Fruit fly (Drosophila melanogaster): ENCODE data around the gene Traf6.
A peak's percentile ranks its signal among the peaks of the same experiment; 100 is the strongest.

Traf6 gene

dm6 chrX:8129204-8129997, 27.8 kb downstream of the Traf6 start, which contains the start of gene CG2116 (continued):
- TF ChIP-seq stc (GFP tag; IDR thresholded peaks at IDR 0.05), result no peak
- TF ChIP-seq CG9797 (GFP tag; optimal IDR thresholded peaks at IDR 0.05), result peak; percentile 78
- TF ChIP-seq trh (GFP tag; optimal IDR thresholded peaks at IDR 0.05), result no peak
- TF ChIP-seq Bdp1 (GFP tag; optimal IDR thresholded peaks at IDR 0.05), result no peak
- no peak for TF ChIP-seq CG6765 (GFP tag; optimal IDR thresholded peaks at IDR 0.05)
- no peak for TF ChIP-seq Eip74EF (GFP tag; optimal IDR thresholded peaks at IDR 0.05)
- no peak for TF ChIP-seq MTF-1 (GFP tag; optimal IDR thresholded peaks at IDR 0.05; ENCODE audit: borderline replicate concordance)
- no peak for TF ChIP-seq C15 (GFP tag; IDR thresholded peaks at IDR 0.05)
- TF ChIP-seq gcm2 (GFP tag; optimal IDR thresholded peaks at IDR 0.05), result no peak
- no peak for TF ChIP-seq CG17186 (GFP tag; optimal IDR thresholded peaks at IDR 0.05)
- no peak for TF ChIP-seq CG3163 (GFP tag; optimal IDR thresholded peaks at IDR 0.05)
- no peak for TF ChIP-seq schlank (tag; optimal IDR thresholded peaks at IDR 0.05)
- 0 out of 3 replicates have a peak, but pooled peaks have one; percentile 33 for TF ChIP-seq CG11560 (tag; IDR thresholded peaks at IDR 0.05)
- TF ChIP-seq nerfin-2 (GFP tag; IDR thresholded peaks at IDR 0.05; ENCODE audit: partially characterized antibody), result 0 out of 2 replicates have a peak, but pooled peaks have one; percentile 23
- no peak for TF ChIP-seq Dip3 (GFP tag; optimal IDR thresholded peaks at IDR 0.05)
- TF ChIP-seq CG14050 (GFP tag; IDR thresholded peaks at IDR 0.05), result no peak
- no peak for TF ChIP-seq CG31224 (GFP tag; IDR thresholded peaks at IDR 0.05)
- TF ChIP-seq CG1602 (GFP tag; optimal IDR thresholded peaks at IDR 0.05), result no peak
- TF ChIP-seq CG6791 (GFP tag; IDR thresholded peaks at IDR 0.05; ENCODE audit: partially characterized antibody), result peak; percentile 64
- no peak for TF ChIP-seq CG17328 (GFP tag; IDR thresholded peaks at IDR 0.05)
- no peak for TF ChIP-seq CG7928 (GFP tag; optimal IDR thresholded peaks at IDR 0.05)
- no peak for TF ChIP-seq Mrtf (GFP tag; IDR thresholded peaks at IDR 0.05)
- TF ChIP-seq br (optimal IDR thresholded peaks at IDR 0.05), result no peak
- TF ChIP-seq sug (tag; optimal IDR thresholded peaks at IDR 0.05), result no peak
- no peak for TF ChIP-seq CG8388 (GFP tag; optimal IDR thresholded peaks at IDR 0.05)
- TF ChIP-seq toy (GFP tag; IDR thresholded peaks at IDR 0.05), result no peak
- TF ChIP-seq ttk (GFP tag; IDR thresholded peaks at IDR 0.05), result no peak
- no peak for TF ChIP-seq CG18262 (tag; optimal IDR thresholded peaks at IDR 0.05)
- TF ChIP-seq CG12769 (tag; optimal IDR thresholded peaks at IDR 0.05), result no peak
- no peak for TF ChIP-seq tx (GFP tag; optimal IDR thresholded peaks at IDR 0.05)
- no peak for TF ChIP-seq insv (GFP tag; optimal IDR thresholded peaks at IDR 0.05)
- TF ChIP-seq btn (GFP tag; optimal IDR thresholded peaks at IDR 0.05), result no peak
- no peak for TF ChIP-seq chm (GFP tag; IDR thresholded peaks at IDR 0.05)
- peak; percentile 63 for TF ChIP-seq ato (GFP tag; IDR thresholded peaks at IDR 0.05; ENCODE audit: partially characterized antibody)
- no peak for TF ChIP-seq Sox100B (GFP tag; optimal IDR thresholded peaks at IDR 0.05)
- TF ChIP-seq zfh1 (GFP tag; IDR thresholded peaks at IDR 0.05), result no peak
- no peak for TF ChIP-seq CG18011 (GFP tag; optimal IDR thresholded peaks at IDR 0.05)
- no peak for TF ChIP-seq HLHmδ (GFP tag; optimal IDR thresholded peaks at IDR 0.05)
- TF ChIP-seq Chrac-16 (GFP tag; optimal IDR thresholded peaks at IDR 0.05), result no peak
- no peak for TF ChIP-seq pho (GFP tag; optimal IDR thresholded peaks at IDR 0.05)
- TF ChIP-seq unpg (GFP tag; optimal IDR thresholded peaks at IDR 0.05), result no peak
- no peak for TF ChIP-seq slbo (GFP tag; IDR thresholded peaks at IDR 0.05)
- no peak for TF ChIP-seq Ptx1 (GFP tag; IDR thresholded peaks at IDR 0.05)
- TF ChIP-seq luna (GFP tag; optimal IDR thresholded peaks at IDR 0.05), result no peak
- TF ChIP-seq lab (GFP tag; optimal IDR thresholded peaks at IDR 0.05), result no peak
- TF ChIP-seq nmo (GFP tag; optimal IDR thresholded peaks at IDR 0.05), result peak; percentile 26
- peak; percentile 93 for TF ChIP-seq CG2116 (GFP tag; optimal IDR thresholded peaks at IDR 0.05)
- peak; percentile 6 for TF ChIP-seq Abd-B (GFP tag; optimal IDR thresholded peaks at IDR 0.05)
- peak in 1 of 2 experiments; percentile 25 for TF ChIP-seq crp (GFP tag; optimal IDR thresholded peaks at IDR 0.05)
- TF ChIP-seq CG9876 (GFP tag; optimal IDR thresholded peaks at IDR 0.05), result no peak

All from whole organism, embryonic.